Worm (Caenorhabditis elegans) whole organism, early embryonic: ENCODE measurements around the gene F42A8.1.

Experiments used
- B0310.2 ChIP-seq: sonication (generic microtip); optimal IDR thresholded peaks from 2 replicates; lab custom pipeline; 2016; ENCODE audit warnings: mild to moderate bottlenecking, missing genetic modification characterization, missing compliant biosample characterization
- F13C5.2 ChIP-seq: sonication (generic microtip); optimal IDR thresholded peaks from 2 replicates; lab custom pipeline; 2017; ENCODE audit warnings: mild to moderate bottlenecking, missing genetic modification characterization, inconsistent platforms, missing compliant biosample characterization
- aly-1 ChIP-seq: sonication (generic microtip); optimal IDR thresholded peaks from 2 replicates; lab custom pipeline; 2016; ENCODE audit warnings: missing genetic modification characterization, missing compliant biosample characterization
- ama-1 ChIP-seq: fragments of 150-350 bp; optimal IDR thresholded peaks from 2 replicates; lab custom pipeline; 2014
- ceh-13 ChIP-seq: fragments of 200-800 bp; sonication (Bioruptor generic); optimal IDR thresholded peaks from 2 replicates; lab custom pipeline; 2018; ENCODE audit warnings: mild to moderate bottlenecking, missing genetic modification characterization, missing compliant biosample characterization
- ceh-36 ChIP-seq: sonication (generic microtip); optimal IDR thresholded peaks from 2 replicates; lab custom pipeline; 2016; ENCODE audit warnings: missing genetic modification characterization, inconsistent platforms, missing compliant biosample characterization
- ets-7 ChIP-seq: sonication (generic microtip); optimal IDR thresholded peaks from 2 replicates; lab custom pipeline; 2016; ENCODE audit warnings: missing genotype, missing genetic modification characterization, missing compliant biosample characterization
- flt-1 ChIP-seq: fragments of 200-800 bp; sonication (Bioruptor generic); IDR thresholded peaks from 2 replicates; pipeline ENCODE4 v1.3.6; 2022; ENCODE audit warnings: missing genetic modification characterization, missing compliant biosample characterization
- hmbx-1 ChIP-seq: sonication (generic microtip); optimal IDR thresholded peaks from 2 replicates; lab custom pipeline; 2016; ENCODE audit warnings: mild to moderate bottlenecking, missing genetic modification characterization, missing compliant biosample characterization
- hmg-4 ChIP-seq: fragments of 200-800 bp; sonication (Bioruptor generic); optimal IDR thresholded peaks from 2 replicates; lab custom pipeline; 2018; ENCODE audit warnings: mild to moderate bottlenecking, missing genetic modification characterization, missing compliant biosample characterization
- hnd-1 ChIP-seq: sonication (generic microtip); optimal IDR thresholded peaks from 2 replicates; lab custom pipeline; 2016; ENCODE audit warnings: missing genetic modification characterization, missing compliant biosample characterization
- pes-1 ChIP-seq: fragments of 200-800 bp; sonication (Bioruptor generic); IDR thresholded peaks from 2 replicates; pipeline ENCODE4 v1.3.6; 2022; ENCODE audit warnings: missing genetic modification reagents, missing genetic modification characterization, missing compliant biosample characterization
- scrt-1 ChIP-seq: fragments of 200-800 bp; sonication (Bioruptor generic); IDR thresholded peaks from 2 replicates; pipeline ENCODE4 v1.3.6; 2022; ENCODE audit warnings: missing genetic modification characterization, missing compliant biosample characterization
- sea-1 ChIP-seq: fragments of 200-800 bp; sonication (Bioruptor generic); conservative IDR thresholded peaks from 2 replicates; pipeline ENCODE4 v1.3.6; 2022; ENCODE audit warnings: missing genetic modification characterization, missing compliant biosample characterization
- tbx-11 ChIP-seq: fragments of 200-800 bp; sonication (Bioruptor generic); IDR thresholded peaks from 2 replicates; pipeline ENCODE4 v1.3.6; 2022; ENCODE audit warnings: missing genetic modification characterization, missing compliant biosample characterization
- tbx-37 ChIP-seq: fragments of 200-800 bp; sonication (Bioruptor generic); conservative IDR thresholded peaks from 2 replicates; pipeline ENCODE4 v1.3.6; 2022; ENCODE audit warnings: missing genetic modification reagents, missing genetic modification characterization, missing compliant biosample characterization
- tra-4 ChIP-seq: sonication (generic microtip); optimal IDR thresholded peaks from 2 replicates; lab custom pipeline; 2017; ENCODE audit warnings: missing genetic modification characterization, missing compliant biosample characterization

Gene F42A8.1

DNA sequence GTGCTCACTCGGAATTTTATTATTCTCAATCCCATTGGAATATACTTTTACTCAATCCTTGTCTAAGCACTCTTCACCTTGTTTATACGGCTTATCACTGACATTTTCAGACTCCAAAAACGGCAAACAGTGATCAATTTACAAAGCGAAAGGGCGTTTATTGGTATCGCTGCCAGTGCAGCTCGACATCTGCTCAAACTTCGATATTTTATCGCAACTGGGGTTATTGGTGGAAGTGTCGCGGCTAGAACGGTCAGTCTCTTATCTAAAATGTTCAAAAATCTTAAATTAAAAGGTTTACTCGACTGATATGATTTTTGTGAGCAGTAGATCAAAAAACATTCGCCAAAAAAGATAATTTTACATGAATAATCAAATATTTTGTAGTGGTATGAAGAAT is 20.8 kb downstream of the F42A8.1 start:
- TF ChIP-seq ets-7 (tag; lab: Kevin White, UChicago) = no peak
- no peak for TF ChIP-seq ama-1 (lab: Kevin White, UChicago)
- TF ChIP-seq sea-1 = no peak
- no peak for TF ChIP-seq flt-1
- TF ChIP-seq ceh-13 (GFP tag; lab: Kevin White, UChicago) = no peak
- no peak for TF ChIP-seq ceh-36 (tag; lab: Kevin White, UChicago)
- TF ChIP-seq pes-1 (GFP tag; lab: Robert Waterston, UW) = no peak

DNA sequence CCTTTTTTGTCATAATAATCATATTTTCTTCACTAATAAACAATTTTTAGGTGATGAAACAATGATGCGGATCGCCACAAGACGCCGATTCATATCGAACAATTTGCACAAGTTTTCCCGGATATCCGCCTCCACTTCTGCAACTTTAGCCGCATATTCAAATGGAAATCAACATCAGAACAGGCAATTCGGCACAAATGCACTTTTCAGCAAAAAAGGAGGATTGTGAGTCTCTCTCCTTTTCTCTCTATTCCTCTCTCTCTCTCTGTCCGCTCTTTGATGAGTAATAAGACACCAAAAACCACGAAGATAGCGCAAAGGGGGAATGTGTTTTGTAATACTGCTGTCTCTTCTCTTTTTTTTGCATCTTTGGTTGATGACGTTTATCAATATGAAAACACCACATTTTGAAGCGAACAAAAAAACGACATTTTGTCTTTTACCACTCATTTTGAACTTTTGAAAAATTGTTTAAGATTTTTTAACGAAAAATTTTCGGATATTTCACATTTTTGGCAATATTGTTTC is 21.5 kb downstream of the F42A8.1 start, which contains the start of gene eat-3:
eat-3 (plus strand) TSS at position 51 of the 528 bp plus-strand sequence.
- TF ChIP-seq B0310.2 (tag; lab: Kevin White, UChicago) = no peak
- TF ChIP-seq hmg-4 (GFP tag; lab: Kevin White, UChicago) = no peak
- no peak for TF ChIP-seq pes-1 (GFP tag; lab: Robert Waterston, UW)
- no peak for TF ChIP-seq hmbx-1 (tag; lab: Kevin White, UChicago)
- TF ChIP-seq F13C5.2 = no peak
- TF ChIP-seq ama-1 (lab: Kevin White, UChicago) = no peak
- TF ChIP-seq aly-1 = no peak
- no peak for TF ChIP-seq hnd-1 (tag; lab: Kevin White, UChicago)
- TF ChIP-seq ceh-36 (tag; lab: Kevin White, UChicago) = no peak
- TF ChIP-seq tra-4 (tag; lab: Kevin White, UChicago) = no peak
- no peak for TF ChIP-seq scrt-1 (GFP tag; lab: Robert Waterston, UW)
- TF ChIP-seq ets-7 (tag; lab: Kevin White, UChicago) = no peak
- no peak for TF ChIP-seq ceh-13 (GFP tag; lab: Kevin White, UChicago)
- no peak for TF ChIP-seq flt-1
- TF ChIP-seq tbx-11 (GFP tag; lab: Robert Waterston, UW) = no peak
- TF ChIP-seq sea-1 = no peak
- no peak for TF ChIP-seq tbx-37 (GFP tag; lab: Robert Waterston, UW)

DNA sequence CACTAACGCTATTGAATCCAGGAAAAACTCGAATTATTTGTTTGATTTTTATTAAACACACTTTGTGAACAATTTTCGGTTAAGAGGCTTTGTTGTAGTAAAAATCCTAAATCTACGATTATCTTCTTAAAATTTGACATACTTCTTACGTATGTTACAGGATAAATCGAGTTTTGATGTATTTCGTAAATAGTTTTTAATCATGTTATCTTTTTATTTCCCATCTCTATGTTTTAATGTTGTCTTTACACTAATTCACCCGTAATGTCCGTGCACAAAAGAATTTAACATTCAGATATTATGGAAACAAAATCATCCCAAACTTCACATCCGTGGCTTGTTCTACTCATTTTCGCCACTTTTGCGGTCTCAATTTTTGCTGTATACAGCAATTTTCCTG is 22.7 kb downstream of the F42A8.1 start, which contains the start of gene egli-1:
egli-1 (plus strand) TSS at position 301 of the 400 bp plus-strand sequence.
- TF ChIP-seq B0310.2 (tag; lab: Kevin White, UChicago) (no peak), scrt-1 (GFP tag; lab: Robert Waterston, UW) (no peak), flt-1 (no peak), ceh-36 (tag; lab: Kevin White, UChicago) (no peak), tra-4 (tag; lab: Kevin White, UChicago) (no peak), hmbx-1 (tag; lab: Kevin White, UChicago) (no peak), F13C5.2 (no peak), tbx-37 (GFP tag; lab: Robert Waterston, UW) (no peak), pes-1 (GFP tag; lab: Robert Waterston, UW) (no peak), hnd-1 (tag; lab: Kevin White, UChicago) (no peak), hmg-4 (GFP tag; lab: Kevin White, UChicago) (no peak), aly-1 (no peak)

DNA sequence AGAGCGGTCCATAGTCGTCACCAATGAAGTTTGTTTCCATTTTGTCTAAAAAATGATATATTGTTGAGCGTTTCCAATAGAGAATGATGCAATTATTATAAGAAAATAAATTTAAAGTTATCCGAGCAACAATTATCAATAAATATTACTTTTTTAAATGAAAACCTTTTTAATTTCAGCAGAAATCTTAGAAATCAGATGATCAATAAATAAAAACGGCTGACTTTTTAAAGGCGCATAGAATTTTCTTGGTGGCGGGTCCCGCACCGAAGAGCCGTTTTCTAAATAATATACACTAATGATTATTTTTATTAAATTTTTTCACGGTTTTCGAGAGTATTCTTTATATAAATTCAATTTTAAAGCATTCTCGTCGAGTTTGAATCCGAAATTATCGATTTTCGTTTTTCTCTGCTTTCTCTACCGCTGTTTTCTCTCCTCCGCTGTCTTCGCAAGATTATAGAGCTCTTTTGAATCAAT is 23.5 kb downstream of the F42A8.1 start, which contains the start of gene rab-39:
rab-39 (minus strand) TSS at position 51 of the 480 bp plus-strand sequence.
- peak; percentile 2 for TF ChIP-seq F13C5.2
- TF ChIP-seq tra-4 (tag; lab: Kevin White, UChicago) = no peak
- TF ChIP-seq ceh-13 (GFP tag; lab: Kevin White, UChicago) = no peak

DNA sequence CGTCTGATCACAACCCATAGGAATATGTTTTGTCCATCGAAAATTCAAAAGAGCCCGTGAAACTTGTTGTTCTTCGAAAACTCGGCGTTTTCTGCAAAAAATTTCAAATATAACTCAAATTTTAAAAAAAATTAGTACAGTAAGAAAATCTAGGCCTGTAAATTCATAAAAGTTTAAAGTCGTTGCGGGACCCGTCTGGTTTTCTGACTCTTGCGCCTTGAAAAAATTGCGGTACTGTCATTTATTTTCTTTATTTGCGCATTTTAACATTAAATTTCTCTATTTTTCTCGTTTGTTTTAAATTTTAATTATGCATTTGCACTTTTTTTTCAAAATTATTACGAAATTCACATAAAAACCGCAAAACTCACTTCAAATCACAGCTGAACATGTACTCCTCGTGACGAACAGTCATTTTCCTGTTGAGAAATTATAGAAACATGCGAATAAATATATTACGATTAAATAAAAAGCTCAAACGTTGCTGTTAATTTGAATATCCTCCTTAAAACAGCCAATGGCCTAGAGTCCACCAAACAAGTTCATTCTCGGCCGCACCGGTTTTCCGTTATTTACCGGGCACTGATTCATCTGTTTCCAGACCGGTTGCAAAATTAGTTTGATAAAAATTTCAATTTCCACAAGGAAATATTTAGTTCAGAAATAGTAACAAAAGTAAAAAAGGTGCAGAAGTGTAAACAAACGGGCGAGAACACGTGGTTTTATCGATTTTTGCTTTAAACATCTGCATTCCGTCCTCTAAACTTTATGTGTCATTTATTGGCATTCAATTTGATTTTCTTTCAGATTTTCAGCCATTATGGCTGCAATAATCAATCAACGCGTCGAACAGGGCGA is 27.1 kb downstream of the F42A8.1 start, which contains the start of the genes csa-1 and wdfy-2:
csa-1 (minus strand) TSS at position 669 of the 858 bp plus-strand sequence.
wdfy-2 (plus strand) TSS at position 808 of the 858 bp plus-strand sequence.
- TF ChIP-seq aly-1 (no peak), tbx-11 (GFP tag; lab: Robert Waterston, UW) (no peak), ceh-13 (GFP tag; lab: Kevin White, UChicago) (no peak), F13C5.2 (no peak), hmg-4 (GFP tag; lab: Kevin White, UChicago) (no peak), ama-1 (lab: Kevin White, UChicago) (no peak), ceh-36 (tag; lab: Kevin White, UChicago) (no peak), flt-1 (no peak), hnd-1 (tag; lab: Kevin White, UChicago) (no peak), tbx-37 (GFP tag; lab: Robert Waterston, UW) (no peak), scrt-1 (GFP tag; lab: Robert Waterston, UW) (no peak), pes-1 (GFP tag; lab: Robert Waterston, UW) (no peak), B0310.2 (tag; lab: Kevin White, UChicago) (no peak), hmbx-1 (tag; lab: Kevin White, UChicago) (no peak), tra-4 (tag; lab: Kevin White, UChicago) (no peak), sea-1 (no peak), ets-7 (tag; lab: Kevin White, UChicago) (no peak)

DNA sequence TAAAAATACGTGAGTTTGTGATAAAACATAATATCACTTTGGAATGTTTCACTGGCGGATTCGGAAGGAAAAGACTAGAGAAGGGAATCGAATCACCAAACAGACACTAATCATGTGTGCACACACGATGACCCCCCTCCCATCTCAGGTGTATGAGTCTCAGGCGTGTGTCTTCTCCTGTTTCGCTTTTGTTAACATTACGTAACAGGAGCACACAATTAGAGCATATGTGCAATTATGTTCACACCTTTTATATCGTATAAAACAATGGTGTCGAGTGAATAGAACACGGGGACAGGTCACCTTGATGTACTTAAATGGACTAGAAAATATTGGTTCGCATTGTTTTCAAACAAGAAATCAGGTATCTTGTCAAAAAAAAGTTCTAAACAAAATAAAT is 29.6 kb downstream of the F42A8.1 start:
- TF ChIP-seq hmg-4 (GFP tag; lab: Kevin White, UChicago) = peak; percentile 25
- TF ChIP-seq ets-7 (tag; lab: Kevin White, UChicago) = no peak

DNA sequence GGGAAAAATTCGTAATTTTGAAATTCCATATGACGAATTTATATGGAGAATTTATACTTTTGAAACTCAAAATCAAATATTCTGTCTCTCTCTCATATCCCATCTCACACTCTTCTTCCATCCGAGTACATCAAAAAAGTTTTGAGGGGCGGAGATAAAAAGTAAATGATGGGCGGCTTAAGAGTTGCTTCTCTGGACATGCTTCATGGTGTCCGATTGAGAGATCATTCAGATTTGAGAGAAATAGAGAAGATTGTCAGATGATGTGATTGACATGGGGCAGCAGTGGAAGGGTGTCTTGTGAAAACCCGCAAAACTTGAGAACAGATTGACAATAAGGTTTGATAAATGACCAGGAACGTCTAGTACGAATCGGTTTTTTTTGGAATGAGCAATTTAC is 30.7 kb downstream of the F42A8.1 start:
- no peak for TF ChIP-seq scrt-1 (GFP tag; lab: Robert Waterston, UW)
- TF ChIP-seq ets-7 (tag; lab: Kevin White, UChicago) = no peak
- TF ChIP-seq flt-1 = no peak
- no peak for TF ChIP-seq tbx-11 (GFP tag; lab: Robert Waterston, UW)
